Worm (Caenorhabditis elegans) whole organism, midembryonic: Measurements from ENCODE around the gene clec-71.

ENCODE experiments used
- T22C8.4 ChIP-seq: fragments of 200-800 bp; sonication (Bioruptor generic); IDR thresholded peaks from 2 replicates; pipeline ENCODE4 v1.3.6; 2022; ENCODE audit warnings: missing genetic modification characterization, missing compliant biosample characterization
- flt-1 ChIP-seq: fragments of 200-800 bp; sonication (Bioruptor generic); IDR thresholded peaks from 2 replicates; pipeline ENCODE4 v1.3.6; 2022; ENCODE audit warnings: missing genetic modification characterization, missing compliant biosample characterization
- klf-2 ChIP-seq: fragments of 200-800 bp; sonication (Bioruptor generic); conservative IDR thresholded peaks from 2 replicates; pipeline ENCODE4 v1.3.6; 2022; ENCODE audit warnings: missing genetic modification reagents, missing genetic modification characterization, missing compliant biosample characterization
- med-1 ChIP-seq: sonication (generic microtip); optimal IDR thresholded peaks from 2 replicates; lab custom pipeline; 2017; ENCODE audit warnings: missing genetic modification characterization, mild to moderate bottlenecking, missing compliant biosample characterization, antibody characterized with exemption, missing genetic modification reagents; ENCODE audit not compliant: insufficient read depth
- ref-1 ChIP-seq: fragments of 200-800 bp; sonication (Bioruptor generic); conservative IDR thresholded peaks from 2 replicates; pipeline ENCODE4 v1.3.6; 2022; ENCODE audit warnings: missing genetic modification reagents, missing genetic modification characterization, missing compliant biosample characterization
- tab-1 ChIP-seq: fragments of 200-800 bp; sonication (Bioruptor generic); IDR thresholded peaks from 2 replicates; pipeline ENCODE4 v1.3.6; 2022; ENCODE audit warnings: missing genetic modification characterization, missing compliant biosample characterization
- ztf-23 ChIP-seq: fragments of 200-800 bp; sonication (Bioruptor generic); IDR thresholded peaks from 2 replicates; pipeline ENCODE4 v1.3.6; 2022; ENCODE audit warnings: missing genetic modification reagents, missing genetic modification characterization, missing compliant biosample characterization
- ztf-29 ChIP-seq: fragments of 200-800 bp; sonication (Bioruptor generic); IDR thresholded peaks from 2 replicates; pipeline ENCODE4 v1.3.6; 2022; ENCODE audit warnings: missing genetic modification reagents, missing genetic modification characterization, missing compliant biosample characterization

DNA sequence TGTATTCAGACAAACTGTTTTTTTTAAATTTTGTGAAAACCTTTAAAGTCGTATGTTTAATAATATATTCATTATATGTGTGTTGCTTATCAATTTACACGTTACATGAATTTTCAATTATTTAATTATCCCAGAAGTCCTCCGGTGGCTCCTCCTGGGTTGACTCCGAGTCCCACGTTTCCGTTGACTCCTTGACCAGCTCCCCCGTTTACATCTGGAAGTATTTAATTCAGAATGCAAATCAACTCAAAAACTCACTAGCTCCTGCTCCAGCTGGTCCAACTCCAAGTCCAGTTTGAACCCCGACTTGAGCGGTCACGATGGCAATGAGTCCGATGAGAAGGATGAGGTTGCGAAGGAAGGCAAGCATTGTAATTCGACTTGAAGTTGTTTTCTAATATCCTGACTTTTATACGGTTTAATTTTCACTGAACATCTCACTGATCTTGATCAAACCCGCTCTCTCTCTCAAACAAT is 43.2 kb upstream of the clec-71 start, which contains the start of gene F56D6.8:
- TF ChIP-seq med-1 (GFP tag; lab: Kevin White, UChicago) (no peak), ztf-23 (GFP tag; lab: Robert Waterston, UW) (no peak), klf-2 (no peak), ref-1 (no peak), flt-1 (GFP tag; lab: Robert Waterston, UW) (no peak), tab-1 (GFP tag; lab: Robert Waterston, UW) (no peak), ztf-29 (GFP tag; lab: Robert Waterston, UW) (no peak), T22C8.4 (GFP tag; lab: Robert Waterston, UW) (no peak)
